Worm (Caenorhabditis elegans) whole organism, L1 larva: ENCODE results near the gene copb-1.

Source experiments
- aha-1 ChIP-seq: fragments of 150-350 bp; optimal IDR thresholded peaks from 2 replicates; lab custom pipeline; 2014; ENCODE audit warnings: missing biosample characterization, missing genetic modification characterization
- aly-2 ChIP-seq: fragments of 150-350 bp; optimal IDR thresholded peaks from 2 replicates; lab custom pipeline; 2014; ENCODE audit warnings: missing biosample characterization, missing genetic modification characterization
- ama-1 ChIP-seq: fragments of 150-350 bp; optimal IDR thresholded peaks from 2 replicates; lab custom pipeline; 2014
- blmp-1 ChIP-seq: fragments of 150-350 bp; optimal IDR thresholded peaks from 2 replicates; lab custom pipeline; 2014; ENCODE audit warnings: missing biosample characterization, missing genetic modification characterization
- ces-1 ChIP-seq: fragments of 150-350 bp; optimal IDR thresholded peaks from 2 replicates; lab custom pipeline; 2014; ENCODE audit warnings: missing biosample characterization, missing genetic modification reagents, missing genetic modification characterization
- egl-13 ChIP-seq: sonication (generic microtip); optimal IDR thresholded peaks from 2 replicates; lab custom pipeline; 2016; ENCODE audit warnings: missing genotype, missing genetic modification reagents, missing genetic modification characterization, missing compliant biosample characterization
- elt-2 ChIP-seq: sonication (generic microtip); optimal IDR thresholded peaks from 2 replicates; lab custom pipeline; 2016; ENCODE audit warnings: missing genetic modification characterization, mild to moderate bottlenecking, inconsistent platforms, missing compliant biosample characterization, missing genetic modification reagents
- fkh-8 ChIP-seq: sonication (generic microtip); optimal IDR thresholded peaks from 2 replicates; lab custom pipeline; 2016; ENCODE audit warnings: mild to moderate bottlenecking, missing genetic modification characterization, missing compliant biosample characterization
- mep-1 ChIP-seq: fragments of 150-350 bp; optimal IDR thresholded peaks from 2 replicates; lab custom pipeline; 2014; ENCODE audit warnings: missing biosample characterization, missing genetic modification characterization
- nhr-28 ChIP-seq: fragments of 150-350 bp; optimal IDR thresholded peaks from 2 replicates; lab custom pipeline; 2014; ENCODE audit warnings: missing biosample characterization, missing genetic modification characterization
- sptf-1 ChIP-seq: fragments of 150-350 bp; optimal IDR thresholded peaks from 2 replicates; lab custom pipeline; 2014; ENCODE audit warnings: missing biosample characterization, missing genetic modification characterization
- unc-86 ChIP-seq: sonication (generic microtip); optimal IDR thresholded peaks from 2 replicates; lab custom pipeline; 2016; ENCODE audit warnings: missing genetic modification characterization, missing compliant biosample characterization
- ztf-11 ChIP-seq, 2 experiments: sonication (generic microtip); optimal IDR thresholded peaks; 2 replicates each; lab custom pipeline; 2016 to 2017; ENCODE audit warnings: missing genetic modification characterization in 2 of 2, missing biosample characterization in 1 of 2, missing compliant biosample characterization in 1 of 2

- TF ChIP-seq ama-1 (no peak), ces-1 (GFP tag; lab: Kevin White, UChicago) (no peak), ztf-11 (tag; optimal IDR thresholded peaks at IDR 0.05; lab: Kevin White, UChicago) (peak in 1 of 2 experiments; percentile 6), elt-2 (tag; lab: Kevin White, UChicago) (no peak), sptf-1 (tag; lab: Kevin White, UChicago) (no peak), unc-86 (tag; lab: Kevin White, UChicago) (no peak), fkh-8 (tag; lab: Kevin White, UChicago) (peak; percentile 30), aly-2 (no peak), blmp-1 (tag; lab: Kevin White, UChicago) (no peak), aha-1 (tag; lab: Kevin White, UChicago) (no peak), egl-13 (no peak), mep-1 (tag; lab: Kevin White, UChicago) (no peak), nhr-28 (no peak)
Measured at ce11 chrII:3054622-3055021, 24.0 kb upstream of the copb-1 start.
